Worm (Caenorhabditis elegans) whole organism, mixed stage, embryonic: ENCODE results near the gene rfp-1.

ENCODE experiments used
- M03D4.4 ChIP-seq: sonication (generic microtip); optimal IDR thresholded peaks from 2 replicates; lab custom pipeline; 2017; ENCODE audit warnings: mild to moderate bottlenecking, missing genetic modification characterization, missing compliant biosample characterization
- blmp-1 ChIP-seq: fragments of 150-350 bp; optimal IDR thresholded peaks from 2 replicates; lab custom pipeline; 2014; ENCODE audit warnings: missing biosample characterization, missing genetic modification characterization
- ceh-39 ChIP-seq: fragments of 150-350 bp; optimal IDR thresholded peaks from 2 replicates; lab custom pipeline; 2014; ENCODE audit warnings: missing biosample characterization, missing genetic modification characterization
- ceh-43 ChIP-seq: fragments of 200-800 bp; sonication (Bioruptor generic); optimal IDR thresholded peaks from 2 replicates; lab custom pipeline; 2018; ENCODE audit warnings: mild to moderate bottlenecking, missing genetic modification characterization, moderate library complexity, missing compliant biosample characterization
- ceh-83 ChIP-seq: fragments of 200-800 bp; sonication (Bioruptor generic); optimal IDR thresholded peaks from 2 replicates; lab custom pipeline; 2018; ENCODE audit warnings: mild to moderate bottlenecking, missing genetic modification characterization, missing compliant biosample characterization
- ces-1 ChIP-seq: fragments of 150-350 bp; optimal IDR thresholded peaks from 2 replicates; lab custom pipeline; 2014; ENCODE audit warnings: missing biosample characterization, missing genetic modification reagents, missing genetic modification characterization
- drap-1 ChIP-seq: fragments of 200-800 bp; sonication (Bioruptor generic); optimal IDR thresholded peaks from 3 replicates; lab custom pipeline; 2018; ENCODE audit warnings: mild to moderate bottlenecking, missing genetic modification characterization, missing compliant biosample characterization
- elt-1 ChIP-seq: sonication (generic microtip); optimal IDR thresholded peaks from 2 replicates; lab custom pipeline; 2017; ENCODE audit warnings: missing genetic modification characterization, mild to moderate bottlenecking, missing compliant biosample characterization, antibody characterized with exemption, moderate library complexity, borderline replicate concordance; ENCODE audit not compliant: insufficient read depth
- elt-3 ChIP-seq: fragments of 150-350 bp; optimal IDR thresholded peaks from 2 replicates; lab custom pipeline; 2014; ENCODE audit warnings: missing biosample characterization, missing genetic modification characterization
- flh-1 ChIP-seq: fragments of 200-800 bp; sonication (Bioruptor generic); optimal IDR thresholded peaks from 2 replicates; lab custom pipeline; 2018; ENCODE audit warnings: mild to moderate bottlenecking, missing genetic modification characterization, moderate library complexity, missing compliant biosample characterization
- ham-2 ChIP-seq: fragments of 200-800 bp; sonication (Bioruptor generic); optimal IDR thresholded peaks from 2 replicates; lab custom pipeline; 2018; ENCODE audit warnings: mild to moderate bottlenecking, missing genetic modification characterization, missing compliant biosample characterization
- hlh-1 ChIP-seq: fragments of 150-350 bp; optimal IDR thresholded peaks from 2 replicates; lab custom pipeline; 2014; ENCODE audit warnings: missing biosample characterization, missing genetic modification reagents, missing genetic modification characterization
- lin-13 ChIP-seq: fragments of 150-350 bp; optimal IDR thresholded peaks from 2 replicates; lab custom pipeline; 2014; ENCODE audit warnings: missing biosample characterization, missing genetic modification characterization
- lin-32 ChIP-seq: fragments of 200-800 bp; sonication (Bioruptor generic); optimal IDR thresholded peaks from 2 replicates; lab custom pipeline; 2018; ENCODE audit warnings: mild to moderate bottlenecking, missing genetic modification characterization, missing compliant biosample characterization
- lsy-2 ChIP-seq: fragments of 150-350 bp; optimal IDR thresholded peaks from 2 replicates; lab custom pipeline; 2014; ENCODE audit warnings: missing biosample characterization, missing genetic modification characterization
- mab-5 ChIP-seq: fragments of 150-350 bp; optimal IDR thresholded peaks from 2 replicates; lab custom pipeline; 2014; ENCODE audit warnings: missing biosample characterization, missing genetic modification characterization
- mep-1 ChIP-seq: fragments of 150-350 bp; optimal IDR thresholded peaks from 2 replicates; lab custom pipeline; 2017; ENCODE audit warnings: missing biosample characterization, missing genetic modification reagents, missing genetic modification characterization, inconsistent platforms
- mls-2 ChIP-seq: sonication (generic microtip); optimal IDR thresholded peaks from 2 replicates; lab custom pipeline; 2016; ENCODE audit warnings: mild to moderate bottlenecking, missing genetic modification characterization, moderate library complexity, missing compliant biosample characterization
- nhr-12 ChIP-seq: fragments of 150-350 bp; optimal IDR thresholded peaks from 2 replicates; lab custom pipeline; 2014; ENCODE audit warnings: missing biosample characterization, missing genetic modification characterization
- nhr-2 ChIP-seq: fragments of 150-350 bp; optimal IDR thresholded peaks from 2 replicates; lab custom pipeline; 2014; ENCODE audit warnings: missing biosample characterization, missing genetic modification characterization
- nhr-237 ChIP-seq: fragments of 150-350 bp; optimal IDR thresholded peaks from 2 replicates; lab custom pipeline; 2014; ENCODE audit warnings: missing biosample characterization, missing genetic modification characterization
- nhr-28 ChIP-seq: fragments of 150-350 bp; optimal IDR thresholded peaks from 2 replicates; lab custom pipeline; 2014; ENCODE audit warnings: missing biosample characterization, missing genetic modification characterization
- nhr-76 ChIP-seq: sonication (generic microtip); optimal IDR thresholded peaks from 2 replicates; lab custom pipeline; 2017; ENCODE audit warnings: missing biosample characterization, missing genetic modification characterization
- pha-4 ChIP-seq: fragments of 150-350 bp; optimal IDR thresholded peaks from 2 replicates; lab custom pipeline; 2018; ENCODE audit warnings: missing biosample characterization, missing genetic modification reagents, missing genetic modification characterization
- sem-2 ChIP-seq: fragments of 200-800 bp; sonication (Bioruptor generic); optimal IDR thresholded peaks from 2 replicates; lab custom pipeline; 2018; ENCODE audit warnings: mild to moderate bottlenecking, missing genetic modification characterization, missing compliant biosample characterization
- snpc-4 ChIP-seq: fragments of 150-350 bp; optimal IDR thresholded peaks from 2 replicates; lab custom pipeline; 2014; ENCODE audit warnings: missing biosample characterization, missing genetic modification characterization
- sptf-1 ChIP-seq: sonication (generic microtip); optimal IDR thresholded peaks from 2 replicates; lab custom pipeline; 2017; ENCODE audit warnings: mild to moderate bottlenecking, missing genetic modification characterization, moderate library complexity, missing compliant biosample characterization
- tbx-8 ChIP-seq: fragments of 200-800 bp; sonication (Bioruptor generic); optimal IDR thresholded peaks from 2 replicates; lab custom pipeline; 2018; ENCODE audit warnings: mild to moderate bottlenecking, missing genetic modification characterization, moderate library complexity, missing compliant biosample characterization
- unc-120 ChIP-seq: sonication (generic microtip); optimal IDR thresholded peaks from 2 replicates; lab custom pipeline; 2017; ENCODE audit warnings: missing genetic modification characterization, missing compliant biosample characterization; ENCODE audit not compliant: poor library complexity, severe bottlenecking
- unc-39 ChIP-seq: fragments of 150-350 bp; optimal IDR thresholded peaks from 2 replicates; lab custom pipeline; 2014; ENCODE audit warnings: missing biosample characterization, missing genetic modification characterization
- unc-62 ChIP-seq: fragments of 150-350 bp; optimal IDR thresholded peaks from 2 replicates; lab custom pipeline; 2014; ENCODE audit warnings: missing biosample characterization, missing genetic modification reagents, missing genetic modification characterization
- zip-8 ChIP-seq: fragments of 150-350 bp; optimal IDR thresholded peaks from 2 replicates; lab custom pipeline; 2014; ENCODE audit warnings: missing biosample characterization, missing genetic modification characterization
- ztf-11 ChIP-seq: fragments of 150-350 bp; optimal IDR thresholded peaks from 2 replicates; lab custom pipeline; 2014; ENCODE audit warnings: missing biosample characterization, missing genetic modification characterization

Gene rfp-1

DNA sequence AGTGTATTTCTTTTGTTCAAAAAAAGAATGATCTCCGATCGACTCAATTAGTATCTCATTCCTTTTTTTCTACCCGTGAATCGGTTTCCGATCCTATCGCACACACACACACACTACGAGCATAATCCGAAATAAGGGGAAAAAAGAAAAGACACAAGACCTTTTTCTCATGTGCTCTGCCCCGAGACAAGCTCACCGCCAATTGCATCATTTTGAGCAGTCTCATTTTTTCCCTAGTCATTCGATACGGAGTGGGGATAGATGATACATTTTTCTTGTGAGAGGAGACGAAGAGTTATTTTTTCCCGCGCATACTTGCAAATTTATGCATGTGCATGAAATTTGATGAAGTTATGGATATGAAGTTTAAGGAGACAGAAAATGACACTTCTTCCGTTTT is 33.9 kb downstream of the rfp-1 start:
- TF ChIP-seq nhr-76 (tag; lab: Kevin White, UChicago) (no peak), lsy-2 (tag; lab: Kevin White, UChicago) (no peak), nhr-2 (no peak), mab-5 (tag; lab: Kevin White, UChicago) (no peak), lin-13 (tag; lab: Kevin White, UChicago) (no peak), zip-8 (tag; lab: Kevin White, UChicago) (no peak), hlh-1 (tag; lab: Kevin White, UChicago) (no peak), tbx-8 (GFP tag; lab: Kevin White, UChicago) (no peak), elt-3 (tag; lab: Kevin White, UChicago) (no peak), lin-32 (GFP tag; lab: Kevin White, UChicago) (no peak), nhr-12 (tag; lab: Kevin White, UChicago) (no peak), M03D4.4 (tag; lab: Kevin White, UChicago) (no peak), ham-2 (no peak), unc-39 (tag; lab: Kevin White, UChicago) (no peak), ceh-39 (tag; lab: Kevin White, UChicago) (no peak), ceh-83 (GFP tag; lab: Kevin White, UChicago) (no peak), nhr-28 (tag; lab: Kevin White, UChicago) (no peak), blmp-1 (tag; lab: Kevin White, UChicago) (no peak)

DNA sequence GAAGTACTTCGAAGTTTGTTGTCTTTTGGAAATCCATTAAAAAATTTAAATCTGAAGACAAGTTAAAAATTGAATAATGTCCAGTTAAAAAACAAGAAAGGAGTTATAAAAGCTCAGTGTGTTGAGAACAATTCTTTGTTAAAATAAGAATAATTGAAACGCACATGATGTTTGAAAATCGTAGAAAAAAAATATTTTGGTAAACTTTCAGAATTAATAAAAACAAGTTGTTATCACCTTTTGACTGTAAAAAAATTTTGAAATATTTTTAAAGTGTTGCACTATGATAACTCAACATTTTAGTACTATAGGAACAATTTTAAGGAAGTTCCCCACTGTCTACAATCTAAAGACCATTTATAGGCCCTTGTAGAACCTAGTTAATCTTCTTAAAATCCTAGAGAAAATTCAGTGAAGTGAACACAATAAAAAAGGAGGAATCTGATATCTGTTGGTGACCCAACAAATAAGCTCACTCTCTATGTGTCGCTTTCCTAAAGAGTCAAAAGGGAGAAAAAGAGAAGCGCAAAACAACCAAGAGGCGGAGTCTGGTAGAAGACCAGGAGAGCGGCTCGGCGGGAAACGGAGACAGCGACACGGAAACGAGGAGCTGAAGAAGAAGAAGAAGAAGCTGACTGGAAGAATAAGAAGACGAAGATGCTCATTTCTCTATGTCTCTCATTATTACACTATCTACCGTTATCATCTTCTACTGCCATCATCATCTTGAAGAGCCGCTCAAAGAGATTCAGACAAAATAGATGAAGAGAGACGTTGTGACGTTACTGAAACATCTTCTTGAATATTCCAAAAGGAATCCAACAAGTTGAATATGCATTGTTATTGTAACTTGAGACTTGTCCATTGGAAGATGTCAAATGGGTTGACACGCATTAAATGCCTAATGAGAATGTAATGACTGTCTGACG is 36.2 kb downstream of the rfp-1 start, which contains the start of gene ZK353.10:
Gene ZK353.10 (minus strand): TSS at position 51 of the 929 bp plus-strand sequence.
- TF ChIP-seq flh-1 (GFP tag; lab: Kevin White, UChicago): no peak
- no peak for TF ChIP-seq unc-39 (tag; lab: Kevin White, UChicago)
- no peak for TF ChIP-seq ceh-39 (tag; lab: Kevin White, UChicago)
- TF ChIP-seq lsy-2 (tag; lab: Kevin White, UChicago): no peak
- no peak for TF ChIP-seq nhr-237 (tag; lab: Kevin White, UChicago)
- no peak for TF ChIP-seq tbx-8 (GFP tag; lab: Kevin White, UChicago)
- TF ChIP-seq drap-1 (GFP tag; lab: Kevin White, UChicago): no peak
- no peak for TF ChIP-seq mep-1 (tag; lab: Kevin White, UChicago)
- TF ChIP-seq lin-13 (tag; lab: Kevin White, UChicago): no peak
- no peak for TF ChIP-seq blmp-1 (tag; lab: Kevin White, UChicago)
- no peak for TF ChIP-seq hlh-1 (tag; lab: Kevin White, UChicago)
- TF ChIP-seq elt-1 (tag; lab: Kevin White, UChicago): no peak
- TF ChIP-seq nhr-12 (tag; lab: Kevin White, UChicago): no peak
- TF ChIP-seq sptf-1 (tag; lab: Kevin White, UChicago): no peak
- TF ChIP-seq ces-1 (GFP tag; lab: Kevin White, UChicago): no peak
- no peak for TF ChIP-seq unc-62
- no peak for TF ChIP-seq mls-2 (tag; lab: Kevin White, UChicago)
- TF ChIP-seq sem-2: no peak
- no peak for TF ChIP-seq pha-4 (tag; lab: Kevin White, UChicago)

DNA sequence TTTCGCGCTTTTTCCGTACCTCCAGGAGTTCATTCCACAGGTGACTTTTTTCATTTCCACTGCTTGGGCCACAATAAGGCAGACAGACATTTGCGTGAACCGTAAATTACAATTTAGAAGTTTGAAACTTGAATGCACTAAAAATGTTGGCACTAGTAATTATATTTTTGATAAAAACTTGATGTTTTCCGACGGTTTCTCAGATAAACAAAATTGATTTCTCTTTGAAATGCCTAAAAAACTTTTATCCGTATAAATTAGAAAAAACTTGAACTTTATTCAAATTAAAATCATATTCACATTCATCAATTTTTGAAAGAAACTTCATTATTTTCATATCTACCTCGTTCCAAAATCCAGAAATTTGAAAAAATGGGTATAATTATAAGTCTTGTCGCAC is 37.3 kb downstream of the rfp-1 start, which contains the start of gene ZK353.3:
Gene ZK353.3 (plus strand): TSS at position 301 of the 400 bp plus-strand sequence.
- TF ChIP-seq ztf-11 (tag; lab: Kevin White, UChicago) (no peak), ceh-43 (no peak), nhr-76 (tag; lab: Kevin White, UChicago) (no peak), blmp-1 (tag; lab: Kevin White, UChicago) (no peak), snpc-4 (tag; lab: Kevin White, UChicago) (no peak), lsy-2 (tag; lab: Kevin White, UChicago) (no peak), hlh-1 (tag; lab: Kevin White, UChicago) (no peak), tbx-8 (GFP tag; lab: Kevin White, UChicago) (no peak), nhr-12 (tag; lab: Kevin White, UChicago) (no peak), sem-2 (no peak), unc-39 (tag; lab: Kevin White, UChicago) (no peak), sptf-1 (tag; lab: Kevin White, UChicago) (no peak), unc-120 (tag; lab: Kevin White, UChicago) (no peak), mls-2 (tag; lab: Kevin White, UChicago) (no peak), mab-5 (tag; lab: Kevin White, UChicago) (no peak), mep-1 (tag; lab: Kevin White, UChicago) (no peak), zip-8 (tag; lab: Kevin White, UChicago) (no peak), unc-62 (no peak), flh-1 (GFP tag; lab: Kevin White, UChicago) (no peak), drap-1 (GFP tag; lab: Kevin White, UChicago) (no peak)
